Worm (Caenorhabditis elegans): Measurements from ENCODE around the gene cest-9.2.

DNA sequence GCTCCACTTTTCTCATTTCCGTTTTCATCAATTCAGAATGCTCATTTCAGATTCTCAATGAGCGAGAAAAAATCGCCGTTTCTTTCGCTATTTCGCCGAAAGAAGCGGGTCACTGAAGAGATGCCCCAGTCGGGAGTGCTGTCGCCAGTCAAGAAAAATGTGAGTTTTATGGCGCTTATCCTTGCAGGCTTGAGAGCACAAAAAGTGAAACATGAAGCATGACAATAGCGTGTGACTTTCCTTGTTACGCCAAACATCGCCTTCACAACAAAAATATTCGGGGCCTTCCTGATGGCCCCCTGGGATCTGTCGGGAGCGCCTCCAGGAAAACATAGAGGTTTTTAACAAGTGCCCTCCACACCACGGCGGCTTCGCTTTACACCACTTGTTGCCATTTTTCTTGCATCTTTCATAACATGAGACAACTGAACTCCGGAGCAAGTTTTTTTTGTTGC lies 34.7 kb downstream of the cest-9.2 start, which contains the start of gene E01G6.2:
- TF ChIP-seq ztf-11 (tag; optimal IDR thresholded peaks at IDR 0.05) (no peak), ceh-16 (tag; optimal IDR thresholded peaks at IDR 0.05) (no peak), mdl-1 (tag; optimal IDR thresholded peaks at IDR 0.05) (no peak), lin-13 (GFP tag; optimal IDR thresholded peaks at IDR 0.05) (no peak), nhr-23 (tag; optimal IDR thresholded peaks at IDR 0.05) (no peak), aly-2 (tag; optimal IDR thresholded peaks at IDR 0.05) (no peak), nhr-10 (tag; optimal IDR thresholded peaks at IDR 0.05) (no peak), zag-1 (tag; optimal IDR thresholded peaks at IDR 0.05) (no peak), fos-1 (tag; optimal IDR thresholded peaks at IDR 0.05) (no peak), ceh-82 (tag; optimal IDR thresholded peaks at IDR 0.05) (no peak), unc-55 (GFP tag; optimal IDR thresholded peaks at IDR 0.05) (no peak), nhr-12 (tag; optimal IDR thresholded peaks at IDR 0.05) (no peak), nhr-25 (tag; optimal IDR thresholded peaks at IDR 0.05) (no peak), ama-1 (optimal IDR thresholded peaks at IDR 0.05) (no peak)

Measured in whole organism, L2 larva.